Fruit fly (Drosophila melanogaster) whole organism, pupa: ENCODE results near the gene Nt5a.

Experiments
- CG10348 ChIP-seq: fragments of 200-800 bp; sonication (Bioruptor generic); IDR thresholded peaks from 2 replicates; pipeline ENCODE4 v1.3.6; 2022; ENCODE audit warnings: missing biosample characterization, missing genetic modification characterization
- CG12605 ChIP-seq: fragments of 200-800 bp; sonication (Bioruptor generic); IDR thresholded peaks from 2 replicates; pipeline ENCODE4 v1.3.6; 2022; ENCODE audit warnings: missing biosample characterization, missing genetic modification characterization
- CG13204 ChIP-seq: fragments of 200-800 bp; sonication (Bioruptor generic); optimal IDR thresholded peaks from 2 replicates; lab custom pipeline; 2018; ENCODE audit warnings: missing biosample characterization, mild to moderate bottlenecking, missing genetic modification characterization, moderate library complexity
- CG14655 ChIP-seq: fragments of 200-800 bp; sonication (Bioruptor generic); optimal IDR thresholded peaks from 3 replicates; lab custom pipeline; 2017; ENCODE audit warnings: mild to moderate bottlenecking, missing biosample characterization, missing genetic modification reagents, missing genetic modification characterization
- CG15710 ChIP-seq: fragments of 200-800 bp; sonication (Bioruptor generic); optimal IDR thresholded peaks from 2 replicates; lab custom pipeline; 2018; ENCODE audit warnings: missing biosample characterization, mild to moderate bottlenecking, missing genetic modification characterization, moderate library complexity
- CG32121 ChIP-seq: fragments of 200-800 bp; sonication (Bioruptor generic); IDR thresholded peaks from 2 replicates; pipeline ENCODE4 v1.3.6; 2022; ENCODE audit warnings: missing biosample characterization, missing genetic modification characterization
- CG34367 ChIP-seq: fragments of 200-800 bp; sonication (Bioruptor generic); optimal IDR thresholded peaks from 2 replicates; lab custom pipeline; 2018; ENCODE audit warnings: missing biosample characterization, mild to moderate bottlenecking, missing genetic modification characterization
- D1 ChIP-seq: fragments of 200-800 bp; sonication (Bioruptor generic); optimal IDR thresholded peaks from 2 replicates; lab custom pipeline; 2018; ENCODE audit warnings: missing biosample characterization, mild to moderate bottlenecking, missing genetic modification characterization, moderate library complexity
- EcR ChIP-seq: fragments of 200-800 bp; sonication (Bioruptor generic); optimal IDR thresholded peaks from 3 replicates; lab custom pipeline; 2019; ENCODE audit warnings: missing biosample characterization, missing genetic modification characterization, mild to moderate bottlenecking, moderate library complexity, missing genetic modification reagents
- Ets98B ChIP-seq: fragments of 200-800 bp; sonication (Bioruptor generic); IDR thresholded peaks from 2 replicates; pipeline ENCODE4 v1.3.6; 2022; ENCODE audit warnings: missing biosample characterization, missing genetic modification characterization
- fd96Ca ChIP-seq: fragments of 200-800 bp; sonication (Bioruptor generic); IDR thresholded peaks from 3 replicates; pipeline ENCODE4 v1.3.6; 2022; ENCODE audit warnings: missing biosample characterization, missing genetic modification characterization
- gl ChIP-seq: fragments of 200-800 bp; sonication (Bioruptor generic); optimal IDR thresholded peaks from 2 replicates; lab custom pipeline; 2018; ENCODE audit warnings: missing biosample characterization, mild to moderate bottlenecking, missing genetic modification characterization
- rn ChIP-seq: fragments of 200-800 bp; sonication (Bioruptor generic); IDR thresholded peaks from 2 replicates; pipeline ENCODE4 v1.3.6; 2022; ENCODE audit warnings: missing biosample characterization, missing genetic modification characterization

DNA sequence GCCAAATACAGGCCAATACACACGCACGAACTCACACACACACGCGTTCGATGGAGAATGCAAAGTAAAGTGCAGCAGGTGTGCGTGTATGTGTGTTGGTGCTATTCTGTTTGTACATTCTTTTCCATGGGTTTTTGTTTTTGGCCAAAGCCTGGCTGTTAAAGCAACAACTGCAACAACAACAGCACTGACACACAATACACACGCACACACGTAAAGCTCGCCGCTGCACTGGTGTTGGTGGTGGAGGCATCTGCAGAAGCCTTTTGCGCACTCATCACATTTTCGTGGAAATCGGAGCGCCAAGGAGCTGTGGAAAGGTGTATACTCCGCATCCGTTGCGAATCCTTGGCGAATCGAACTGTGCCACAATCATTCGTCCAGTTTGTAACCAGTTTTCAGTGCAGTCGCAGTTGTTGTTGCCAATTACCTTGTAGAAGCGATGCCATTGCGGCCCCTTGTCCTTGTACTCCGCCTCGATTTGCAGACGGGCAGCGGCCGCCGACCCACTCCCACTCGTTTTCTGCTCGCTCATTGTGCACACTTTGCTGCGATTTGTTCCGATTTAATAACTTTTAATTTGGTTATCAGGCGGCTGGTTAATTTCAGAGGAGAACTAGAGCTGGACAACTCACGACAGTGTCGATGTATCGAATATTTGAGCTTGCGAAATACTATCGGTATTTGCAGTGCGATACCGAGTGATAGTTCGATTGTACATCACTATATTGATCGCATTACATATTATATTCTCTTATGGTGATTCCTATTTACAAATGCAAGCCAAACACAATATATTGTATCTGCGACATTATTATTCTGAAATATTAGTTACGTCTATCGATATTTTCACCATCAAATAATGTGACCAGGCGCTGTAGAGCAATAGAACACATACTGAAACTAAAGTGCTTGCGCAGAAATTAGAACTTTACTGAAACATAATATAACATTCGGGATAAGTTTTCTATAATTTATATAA lies 43.0 kb upstream of the Nt5a start:
- no peak for TF ChIP-seq EcR (GFP tag; lab: Kevin White, UChicago)
- TF ChIP-seq fd96Ca (GFP tag; lab: Robert Waterston, UW): no peak
- no peak for TF ChIP-seq CG12605
- TF ChIP-seq Ets98B (GFP tag; lab: Robert Waterston, UW): peak; percentile 40; the same call in 1 of the 2 replicates
- TF ChIP-seq CG34367 (tag; lab: Kevin White, UChicago): no peak
- TF ChIP-seq rn (GFP tag; lab: Robert Waterston, UW): no peak
- TF ChIP-seq D1 (tag; lab: Kevin White, UChicago): no peak
- TF ChIP-seq CG14655 (GFP tag; lab: Kevin White, UChicago): no peak
- TF ChIP-seq gl (tag; lab: Kevin White, UChicago): no peak
- TF ChIP-seq CG10348: no peak
- TF ChIP-seq CG15710: peak; percentile 24
- TF ChIP-seq CG32121 (GFP tag; lab: Robert Waterston, UW): no peak
- no peak for TF ChIP-seq CG13204 (GFP tag; lab: Kevin White, UChicago)
